Worm (Caenorhabditis elegans): ENCODE measurements around the gene W06H8.2.

The W06H8.2 gene

ce11 chrV:6213845-6214244, 7.3 kb downstream of the W06H8.2 start (continued):
- TF ChIP-seq attf-5 (GFP tag; optimal IDR thresholded peaks at IDR 0.05) = peak; percentile 65
- no peak for TF ChIP-seq Y67H2A.10 (GFP tag; conservative IDR thresholded peaks at IDR 0.05)

ce11 chrV:6214465-6214864, 7.9 kb downstream of the W06H8.2 start:
- peak; percentile 73 for TF ChIP-seq F33H1.4 (GFP tag; IDR thresholded peaks at IDR 0.05)
- no peak for TF ChIP-seq F52B5.7 (tag; optimal IDR thresholded peaks at IDR 0.05)
- peak; percentile 95 for TF ChIP-seq lsl-1 (GFP tag; optimal IDR thresholded peaks at IDR 0.05)
- peak; percentile 99 for TF ChIP-seq madf-8 (GFP tag; conservative IDR thresholded peaks at IDR 0.05)
- TF ChIP-seq ets-4 (GFP tag; optimal IDR thresholded peaks at IDR 0.05) = no peak
- peak; percentile 33 for TF ChIP-seq snpc-1.3 (tag; optimal IDR thresholded peaks at IDR 0.05; ENCODE audit: insufficient read depth)
- no peak for TF ChIP-seq T07F8.4 (tag; optimal IDR thresholded peaks at IDR 0.05)
- TF ChIP-seq ekl-4 (GFP tag; IDR thresholded peaks at IDR 0.05) = 0 out of 2 replicates have a peak, but pooled peaks have one; percentile 16
- peak; percentile 95 for TF ChIP-seq xnd-1 (tag; optimal IDR thresholded peaks at IDR 0.05)
- TF ChIP-seq tlf-1 (GFP tag; optimal IDR thresholded peaks at IDR 0.05) = peak; percentile 6
- TF ChIP-seq ztf-3 (GFP tag; optimal IDR thresholded peaks at IDR 0.05) = no peak
- peak; percentile 13 for TF ChIP-seq F49E8.2 (tag; optimal IDR thresholded peaks at IDR 0.05; ENCODE audit: insufficient read depth)
- TF ChIP-seq tbx-9 (tag; optimal IDR thresholded peaks at IDR 0.05; ENCODE audit: borderline replicate concordance) = no peak
- TF ChIP-seq ceh-91 (GFP tag; IDR thresholded peaks at IDR 0.05) = peak; percentile 81
- TF ChIP-seq rcor-1 (GFP tag; IDR thresholded peaks at IDR 0.05) = 0 out of 2 replicates have a peak, but pooled peaks have one; percentile 47
- no peak for TF ChIP-seq cebp-2 (GFP tag; IDR thresholded peaks at IDR 0.05)
- TF ChIP-seq D2030.7 (GFP tag; IDR thresholded peaks at IDR 0.05) = peak; percentile 76
- TF ChIP-seq madf-6 (GFP tag; IDR thresholded peaks at IDR 0.05) = peak; percentile 99
- peak; percentile 94 for TF ChIP-seq efl-1 (GFP tag; optimal IDR thresholded peaks at IDR 0.05)
- peak; percentile 33; the same call in 1 of the 2 replicates for TF ChIP-seq hmg-1.2 (GFP tag; IDR thresholded peaks at IDR 0.05)
- peak; percentile 22 for TF ChIP-seq F23B12.7 (tag; optimal IDR thresholded peaks at IDR 0.05; ENCODE audit: insufficient read depth)
- TF ChIP-seq hsf-1 (GFP tag; IDR thresholded peaks at IDR 0.05) = peak; percentile 70
- TF ChIP-seq snpc-3.4 (tag; optimal IDR thresholded peaks at IDR 0.05) = peak; percentile 63
- TF ChIP-seq F10E7.11 (tag; optimal IDR thresholded peaks at IDR 0.05) = no peak
- TF ChIP-seq dpl-1 (GFP tag; optimal IDR thresholded peaks at IDR 0.05) = peak; percentile 67
- no peak for TF ChIP-seq athp-1 (tag; optimal IDR thresholded peaks at IDR 0.05)
- TF ChIP-seq sea-2 (GFP tag; IDR thresholded peaks at IDR 0.05) = no peak
- peak; percentile 69 for TF ChIP-seq lin-54 (GFP tag; optimal IDR thresholded peaks at IDR 0.05)

- TF ChIP-seq Y53F4B.3 (GFP tag; IDR thresholded peaks at IDR 0.05) (no peak), pbrm-1 (GFP tag; IDR thresholded peaks at IDR 0.05) (no peak), unc-62 (GFP tag; optimal IDR thresholded peaks at IDR 0.05) (no peak)
Measured at ce11 chrV:6217142-6217541, 10.6 kb downstream of the W06H8.2 start.

- peak; percentile 28 for TF ChIP-seq repo-1 (tag; optimal IDR thresholded peaks at IDR 0.05)
- no peak for TF ChIP-seq pha-4 (tag; optimal IDR thresholded peaks at IDR 0.05)
Measured at ce11 chrV:6217834-6218233, 11.3 kb downstream of the W06H8.2 start, which contains the start of gene str-206. Gene str-206, plus strand, starts transcription at chrV:6218134.
